Fruit fly (Drosophila melanogaster): Measurements from ENCODE around the gene Nedd4.

DNA sequence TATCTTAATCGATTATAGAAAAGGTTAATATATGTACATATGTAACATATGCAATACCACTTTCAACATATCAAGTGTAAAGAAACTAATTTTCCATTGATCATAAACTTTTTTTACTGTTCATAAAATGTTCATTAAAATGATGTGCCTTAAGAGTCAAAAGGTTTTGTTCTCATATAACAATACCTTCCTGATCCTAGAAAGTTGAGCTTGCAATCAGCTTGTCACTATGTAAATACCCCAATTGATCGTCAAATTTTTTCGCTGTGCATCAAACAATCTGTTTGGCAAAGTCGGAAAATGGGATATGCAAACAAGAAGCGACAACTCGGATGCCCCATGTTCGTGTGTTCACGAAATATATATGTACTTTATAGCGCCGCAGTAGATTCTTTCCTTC is 60.2 kb downstream of the Nedd4 start:
- TF ChIP-seq fd96Ca (GFP tag; IDR thresholded peaks at IDR 0.05) (no peak), Pif1A (GFP tag; optimal IDR thresholded peaks at IDR 0.05) (no peak), Ets98B (GFP tag; IDR thresholded peaks at IDR 0.05) (no peak), Snoo (tag; optimal IDR thresholded peaks at IDR 0.05) (no peak), CG9948 (tag; optimal IDR thresholded peaks at IDR 0.05) (peak; percentile 50), CG12605 (GFP tag; IDR thresholded peaks at IDR 0.05) (no peak), EcR (GFP tag; optimal IDR thresholded peaks at IDR 0.05) (no peak), CG17806 (tag; optimal IDR thresholded peaks at IDR 0.05) (peak; percentile 45), CG10348 (GFP tag; IDR thresholded peaks at IDR 0.05) (no peak), gl (tag; optimal IDR thresholded peaks at IDR 0.05) (peak; percentile 19), CG4496 (GFP tag; IDR thresholded peaks at IDR 0.05) (no peak), CG32121 (GFP tag; IDR thresholded peaks at IDR 0.05) (no peak)
